Fruit fly (Drosophila melanogaster) whole organism, wandering third instar larva: Measurements from ENCODE around the gene Ppt1.

ENCODE experiments used
- Abd-B ChIP-seq: fragments of >200 bp; optimal IDR thresholded peaks from 2 replicates; lab custom pipeline; 2017; ENCODE audit warnings: missing biosample characterization, missing genetic modification characterization
- CG32264 ChIP-seq: fragments of 200-800 bp; sonication (Bioruptor generic); optimal IDR thresholded peaks from 2 replicates; lab custom pipeline; 2016; ENCODE audit warnings: missing biosample characterization, missing genetic modification characterization
- CG9705 ChIP-seq: fragments of 200-800 bp; sonication (Bioruptor generic); optimal IDR thresholded peaks from 2 replicates; lab custom pipeline; 2018; ENCODE audit warnings: missing biosample characterization, mild to moderate bottlenecking, missing genetic modification characterization
- CrebA ChIP-seq: fragments of 200-800 bp; sonication (Bioruptor generic); optimal IDR thresholded peaks from 2 replicates; lab custom pipeline; 2016; ENCODE audit warnings: missing biosample characterization, mild to moderate bottlenecking, missing genetic modification characterization, borderline replicate concordance
- Dfd ChIP-seq: fragments of >200 bp; optimal IDR thresholded peaks from 2 replicates; lab custom pipeline; 2017; ENCODE audit warnings: missing biosample characterization, missing genetic modification characterization
- Dif ChIP-seq: fragments of 200-275, 200-300 bp; sonication (Bioruptor generic); optimal IDR thresholded peaks from 2 replicates; lab custom pipeline; 2018; ENCODE audit warnings: missing biosample characterization, missing genetic modification characterization; ENCODE audit not compliant: partially characterized antibody
- GATAd ChIP-seq: sonication (Bioruptor generic); optimal IDR thresholded peaks from 2 replicates; lab custom pipeline; 2016; ENCODE audit warnings: missing biosample characterization, missing genetic modification characterization
- HLH106 ChIP-seq: fragments of 200-800 bp; optimal IDR thresholded peaks from 3 replicates; lab custom pipeline; 2019; ENCODE audit warnings: missing biosample characterization, mild to moderate bottlenecking, missing genetic modification characterization, moderate library complexity
- Hnf4 ChIP-seq: fragments of 200-800 bp; sonication (Bioruptor generic); optimal IDR thresholded peaks from 2 replicates; lab custom pipeline; 2016; ENCODE audit warnings: missing biosample characterization, mild to moderate bottlenecking, missing genetic modification characterization
- Hr78 ChIP-seq: fragments of >200 bp; optimal IDR thresholded peaks from 2 replicates; lab custom pipeline; 2017; ENCODE audit warnings: missing biosample characterization, missing genetic modification characterization
- Hr83 ChIP-seq: fragments of 200-300 bp; sonication (Bioruptor generic); optimal IDR thresholded peaks from 2 replicates; lab custom pipeline; 2016; ENCODE audit warnings: missing biosample characterization, mild to moderate bottlenecking, missing genetic modification characterization, moderate library complexity; ENCODE audit not compliant: poor library complexity, severe bottlenecking
- Jra ChIP-seq: sonication (Bioruptor generic); optimal IDR thresholded peaks from 2 replicates; lab custom pipeline; 2016; ENCODE audit warnings: missing biosample characterization, missing genetic modification characterization
- Mio ChIP-seq: sonication (Bioruptor generic); optimal IDR thresholded peaks from 2 replicates; lab custom pipeline; 2016; ENCODE audit warnings: missing biosample characterization, missing genetic modification characterization
- Myc ChIP-seq: fragments of >200 bp; optimal IDR thresholded peaks from 2 replicates; lab custom pipeline; 2017
- N ChIP-seq: fragments of >200 bp; optimal IDR thresholded peaks from 2 replicates; lab custom pipeline; 2018; ENCODE audit warnings: missing biosample characterization, missing external identifiers, missing genetic modification characterization
- OdsH ChIP-seq: fragments of 200-800 bp; sonication (Bioruptor generic); optimal IDR thresholded peaks from 2 replicates; lab custom pipeline; 2016; ENCODE audit warnings: missing biosample characterization, mild to moderate bottlenecking, missing genetic modification characterization
- Sp1 ChIP-seq: fragments of 200-800 bp; sonication (Bioruptor generic); optimal IDR thresholded peaks from 3 replicates; lab custom pipeline; 2019; ENCODE audit warnings: missing biosample characterization, mild to moderate bottlenecking, missing genetic modification characterization, moderate library complexity
- Vsx2 ChIP-seq: fragments of 200-300, 225-300 bp; sonication (Bioruptor generic); optimal IDR thresholded peaks from 2 replicates; lab custom pipeline; 2018; ENCODE audit warnings: missing biosample characterization, missing genetic modification characterization; ENCODE audit not compliant: partially characterized antibody
- br ChIP-seq: fragments of 200-800 bp; sonication (Bioruptor generic); optimal IDR thresholded peaks from 2 replicates; lab custom pipeline; 2016; ENCODE audit warnings: missing biosample characterization, missing genetic modification characterization
- brk ChIP-seq: fragments of 200-800 bp; sonication (Bioruptor generic); optimal IDR thresholded peaks from 2 replicates; lab custom pipeline; 2016; ENCODE audit warnings: missing biosample characterization, mild to moderate bottlenecking, missing genetic modification characterization
- dl ChIP-seq, 2 experiments: fragments of 175-275, 200-275 bp in 1 of 2; fragments of 200-275 bp in 1 of 2; sonication (Bioruptor generic); optimal IDR thresholded peaks; lab custom pipeline; 2018; ENCODE audit warnings: mild to moderate bottlenecking in 2 of 2, missing biosample characterization in 2 of 2, missing genetic modification characterization in 2 of 2, moderate library complexity in 2 of 2; ENCODE audit not compliant: partially characterized antibody in 2 of 2, insufficient read depth in 1 of 2
- dmrt93B ChIP-seq: fragments of 200-800 bp; sonication (Bioruptor generic); optimal IDR thresholded peaks from 2 replicates; lab custom pipeline; 2018; ENCODE audit warnings: missing biosample characterization, mild to moderate bottlenecking, missing genetic modification characterization
- dsf ChIP-seq: sonication (Bioruptor generic); optimal IDR thresholded peaks from 2 replicates; lab custom pipeline; 2016; ENCODE audit warnings: missing biosample characterization, missing genetic modification characterization, borderline replicate concordance
- ey ChIP-seq: fragments of 200-800 bp; sonication (Bioruptor generic); optimal IDR thresholded peaks from 2 replicates; lab custom pipeline; 2016; ENCODE audit warnings: missing biosample characterization, missing genetic modification characterization
- foxo ChIP-seq, 2 experiments: fragments of 200-800 bp; sonication (Bioruptor generic); optimal IDR thresholded peaks; 2 replicates in 1 of 2; 3 replicates in 1 of 2; lab custom pipeline; 2016 to 2017; ENCODE audit warnings: missing biosample characterization in 2 of 2, missing genetic modification characterization in 2 of 2
- fru ChIP-seq: fragments of 200-800 bp; sonication (Bioruptor generic); optimal IDR thresholded peaks from 3 replicates; lab custom pipeline; 2016; ENCODE audit warnings: missing biosample characterization, mild to moderate bottlenecking, missing genetic modification characterization
- h ChIP-seq: fragments of 200-800 bp; sonication (Bioruptor generic); optimal IDR thresholded peaks from 3 replicates; lab custom pipeline; 2016; ENCODE audit warnings: missing biosample characterization, mild to moderate bottlenecking, missing genetic modification characterization
- jim ChIP-seq: fragments of 175-275, 200-325 bp; sonication (Bioruptor generic); optimal IDR thresholded peaks from 2 replicates; lab custom pipeline; 2016; ENCODE audit warnings: missing biosample characterization, mild to moderate bottlenecking, missing genetic modification characterization
- lola ChIP-seq: fragments of >200 bp; optimal IDR thresholded peaks from 2 replicates; lab custom pipeline; 2017; ENCODE audit warnings: missing biosample characterization, missing genetic modification characterization
- pan ChIP-seq: fragments of >200 bp; optimal IDR thresholded peaks from 2 replicates; lab custom pipeline; 2017
- psq ChIP-seq: fragments of 200-800 bp; sonication (Bioruptor generic); optimal IDR thresholded peaks from 3 replicates; lab custom pipeline; 2017; ENCODE audit warnings: missing biosample characterization, mild to moderate bottlenecking, missing genetic modification characterization, moderate library complexity
- rgr ChIP-seq: fragments of 200-800 bp; sonication (Bioruptor generic); optimal IDR thresholded peaks from 3 replicates; lab custom pipeline; 2016; ENCODE audit warnings: missing biosample characterization, mild to moderate bottlenecking, missing genetic modification characterization
- sage ChIP-seq: fragments of 200-800 bp; sonication (Bioruptor generic); optimal IDR thresholded peaks from 2 replicates; lab custom pipeline; 2016; ENCODE audit warnings: missing biosample characterization, mild to moderate bottlenecking, missing genetic modification characterization
- sv ChIP-seq: fragments of 200-800 bp; sonication (Bioruptor generic); optimal IDR thresholded peaks from 3 replicates; lab custom pipeline; 2016; ENCODE audit warnings: missing biosample characterization, missing genetic modification characterization
- tai ChIP-seq: sonication (Bioruptor generic); optimal IDR thresholded peaks from 2 replicates; lab custom pipeline; 2016; ENCODE audit warnings: missing biosample characterization, missing genetic modification characterization
- usp ChIP-seq: fragments of >200 bp; optimal IDR thresholded peaks from 2 replicates; lab custom pipeline; 2017; ENCODE audit warnings: missing biosample characterization, missing genetic modification characterization
- woc ChIP-seq: sonication (Bioruptor generic); optimal IDR thresholded peaks from 2 replicates; lab custom pipeline; 2016; ENCODE audit warnings: missing biosample characterization, mild to moderate bottlenecking, missing genetic modification characterization

Gene Ppt1

DNA sequence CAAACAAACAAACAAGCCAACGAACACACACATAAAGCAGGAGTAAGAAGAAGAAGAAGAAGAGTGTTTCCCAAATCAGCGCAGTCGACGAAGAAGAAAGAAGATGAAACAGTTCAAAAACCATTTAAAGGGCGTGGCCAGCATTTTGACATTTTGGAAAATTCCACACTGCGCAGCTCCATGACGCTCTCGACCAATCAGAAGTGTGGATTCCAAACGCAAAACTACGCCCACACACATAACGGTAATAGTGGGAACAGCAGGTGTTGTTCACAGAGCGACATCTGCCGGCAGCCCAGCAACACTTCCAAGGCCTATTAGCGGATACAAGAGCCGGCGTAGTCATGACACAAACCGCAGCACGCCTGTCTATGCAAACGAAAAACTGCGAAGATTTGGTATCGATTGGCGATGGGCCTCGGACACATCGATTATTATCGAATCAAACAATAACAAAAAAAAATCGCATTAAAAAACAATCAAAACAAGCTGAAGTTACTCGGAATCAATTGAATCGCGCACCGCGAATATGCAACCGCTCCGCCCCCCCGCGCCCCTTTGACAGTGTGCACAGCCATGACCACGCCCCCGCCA lies 13.3 kb downstream of the Ppt1 start, which contains the start of gene Rubicon:
Rubicon (plus strand) TSS at position 433 of the 594 bp plus-strand sequence.
- TF ChIP-seq GATAd (GFP tag; lab: Kevin White, UChicago): no peak
- peak; percentile 0 for TF ChIP-seq h (GFP tag; lab: Kevin White, UChicago)
- TF ChIP-seq Vsx2 (GFP tag; lab: Kevin White, UChicago): no peak
- peak; percentile 3 for TF ChIP-seq CG9705
- no peak for TF ChIP-seq pan (lab: Kevin White, UChicago)
- TF ChIP-seq psq (GFP tag; lab: Kevin White, UChicago): no peak
- no peak for TF ChIP-seq N (GFP tag; lab: Kevin White, UChicago)
- TF ChIP-seq dsf: no peak
- TF ChIP-seq Hr83 (GFP tag; lab: Kevin White, UChicago): no peak
- peak; percentile 24 for TF ChIP-seq Sp1
- peak; percentile 95 for TF ChIP-seq Myc
- TF ChIP-seq dmrt93B (GFP tag; lab: Kevin White, UChicago): no peak
- peak; percentile 16 for TF ChIP-seq jim (GFP tag; lab: Kevin White, UChicago)
- no peak for TF ChIP-seq lola (GFP tag; lab: Kevin White, UChicago)
- TF ChIP-seq woc (GFP tag; lab: Kevin White, UChicago): no peak
- peak; percentile 32 for TF ChIP-seq HLH106 (tag; lab: Kevin White, UChicago)
- TF ChIP-seq Mio (GFP tag; lab: Kevin White, UChicago): no peak
- TF ChIP-seq dl (GFP tag; optimal IDR thresholded peaks at IDR 0.05; lab: Kevin White, UChicago; ENCODE audit: insufficient read depth in 1 of 2, partially characterized antibody in 2 of 2): no peak
- peak; percentile 19 for TF ChIP-seq rgr (GFP tag; lab: Kevin White, UChicago)

DNA sequence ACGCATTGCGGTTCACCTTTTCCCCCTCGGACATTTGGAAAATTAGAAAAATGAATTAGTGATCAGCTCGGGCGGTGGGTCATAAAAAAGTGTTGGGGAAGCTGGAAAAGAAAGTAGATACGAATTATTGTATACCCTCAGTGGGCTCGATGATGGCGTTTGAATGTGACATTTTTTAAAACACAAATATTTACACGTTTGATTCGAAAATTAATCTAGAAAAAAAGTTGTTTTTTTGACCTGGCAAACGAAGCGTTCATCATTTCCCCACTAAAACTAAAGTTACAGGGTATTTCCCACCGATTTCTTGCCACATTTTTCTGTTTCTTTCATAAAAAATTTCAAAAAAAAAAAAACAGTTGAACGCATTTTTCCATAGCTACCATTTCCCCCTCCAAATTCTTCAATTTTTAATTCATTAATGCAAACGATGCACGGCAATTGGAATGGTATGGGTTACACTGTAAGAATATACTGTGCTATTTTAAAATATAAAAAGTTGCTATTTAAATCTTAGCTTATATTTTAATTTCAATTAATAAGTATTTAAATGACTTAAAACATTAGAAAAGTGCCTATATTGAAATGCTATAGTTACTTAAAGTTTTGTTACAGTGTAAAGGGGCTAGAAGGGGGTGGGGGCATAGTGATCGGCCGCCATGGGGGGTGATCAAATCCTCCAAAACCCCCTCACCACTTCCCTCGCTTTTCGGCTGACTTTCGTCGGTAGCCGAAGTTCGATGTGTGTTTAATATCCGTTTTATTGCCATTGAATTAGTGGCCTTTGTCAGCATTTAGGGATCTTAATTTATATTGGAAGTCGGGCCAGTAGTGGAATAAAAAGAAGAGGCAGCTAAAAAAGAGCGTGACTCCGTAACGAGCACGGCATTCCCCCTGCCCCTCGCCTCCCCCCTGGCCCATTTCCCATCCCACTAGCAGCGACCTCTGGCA lies 18.4 kb downstream of the Ppt1 start:
- TF ChIP-seq woc (GFP tag; lab: Kevin White, UChicago) (no peak), sage (no peak), ey (GFP tag; lab: Kevin White, UChicago) (no peak)

DNA sequence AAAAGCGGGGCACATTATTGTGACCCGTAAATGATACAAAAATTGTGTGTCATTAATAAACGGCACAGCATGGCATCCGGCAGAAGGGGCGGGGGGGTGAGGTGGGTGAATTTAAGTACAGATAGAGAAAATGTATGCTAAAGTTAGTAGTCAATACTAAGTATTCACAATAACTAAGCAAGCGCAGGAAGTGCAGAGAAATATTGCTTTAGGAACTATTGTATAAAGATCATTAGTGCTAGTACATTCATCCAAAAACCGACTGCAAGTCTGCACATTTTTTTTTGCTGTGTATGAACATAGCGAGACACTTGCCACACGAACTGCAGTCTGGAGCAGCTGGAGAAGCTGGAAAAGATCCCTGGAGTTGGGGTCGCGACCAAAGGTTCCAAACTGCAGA lies 20.6 kb downstream of the Ppt1 start:
- TF ChIP-seq foxo (GFP tag; optimal IDR thresholded peaks at IDR 0.05; lab: Kevin White, UChicago) (peak in 1 of 2 experiments; percentile 26), tai (GFP tag; lab: Kevin White, UChicago) (no peak), h (GFP tag; lab: Kevin White, UChicago) (peak; percentile 35), Mio (GFP tag; lab: Kevin White, UChicago) (no peak), ey (GFP tag; lab: Kevin White, UChicago) (peak; percentile 2), HLH106 (tag; lab: Kevin White, UChicago) (peak; percentile 57), woc (GFP tag; lab: Kevin White, UChicago) (no peak), sage (no peak), Sp1 (peak; percentile 27), fru (peak; percentile 26)
- TF ChIP-seq, all 38 proteins: peak for 6

DNA sequence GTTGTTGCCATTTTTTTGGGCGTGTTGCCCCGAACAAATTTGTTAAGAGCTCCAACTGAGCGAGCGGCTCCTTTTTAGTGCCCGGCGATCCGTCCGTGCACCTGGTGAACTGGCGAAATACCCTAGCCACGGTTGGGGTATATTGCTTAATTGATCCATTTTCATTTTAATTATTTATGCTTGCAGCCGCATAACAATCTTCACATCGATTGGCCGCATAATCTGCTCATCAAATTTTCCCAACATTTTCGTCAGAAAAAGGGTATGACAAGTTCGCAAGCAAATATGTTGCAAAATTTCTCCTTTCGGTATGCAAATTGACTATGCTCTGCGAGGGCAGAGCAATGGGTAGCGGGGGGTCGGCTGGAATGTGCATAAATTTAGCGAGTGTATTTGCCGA lies 22.3 kb downstream of the Ppt1 start:
- no peak for TF ChIP-seq dl (GFP tag; optimal IDR thresholded peaks at IDR 0.05; lab: Kevin White, UChicago; ENCODE audit: insufficient read depth in 1 of 2, partially characterized antibody in 2 of 2)
- TF ChIP-seq pan (lab: Kevin White, UChicago): no peak
- no peak for TF ChIP-seq jim (GFP tag; lab: Kevin White, UChicago)
- no peak for TF ChIP-seq usp (GFP tag; lab: Kevin White, UChicago)
- peak; percentile 67 for TF ChIP-seq woc (GFP tag; lab: Kevin White, UChicago)
- TF ChIP-seq GATAd (GFP tag; lab: Kevin White, UChicago): no peak
- peak; percentile 67 for TF ChIP-seq HLH106 (tag; lab: Kevin White, UChicago)
- no peak for TF ChIP-seq Dif
- TF ChIP-seq brk (GFP tag; lab: Kevin White, UChicago): no peak
- no peak for TF ChIP-seq Hr83 (GFP tag; lab: Kevin White, UChicago)
- TF ChIP-seq rgr (GFP tag; lab: Kevin White, UChicago): peak; percentile 57
- TF ChIP-seq Vsx2 (GFP tag; lab: Kevin White, UChicago): no peak
- TF ChIP-seq br (GFP tag; lab: Kevin White, UChicago): peak; percentile 70
- no peak for TF ChIP-seq CG9705
- no peak for TF ChIP-seq Jra (GFP tag; lab: Kevin White, UChicago)
- no peak for TF ChIP-seq N (GFP tag; lab: Kevin White, UChicago)
- peak; percentile 23 for TF ChIP-seq Dfd (GFP tag; lab: Kevin White, UChicago)
- peak; percentile 57 for TF ChIP-seq Hnf4 (GFP tag; lab: Kevin White, UChicago)
- no peak for TF ChIP-seq Mio (GFP tag; lab: Kevin White, UChicago)
- TF ChIP-seq OdsH (GFP tag; lab: Kevin White, UChicago): peak; percentile 53
- TF ChIP-seq ey (GFP tag; lab: Kevin White, UChicago): peak; percentile 80
- TF ChIP-seq lola (GFP tag; lab: Kevin White, UChicago): no peak
- TF ChIP-seq foxo (GFP tag; optimal IDR thresholded peaks at IDR 0.05; lab: Kevin White, UChicago): peak in 1 of 2 experiments; percentile 74
- peak; percentile 64 for TF ChIP-seq h (GFP tag; lab: Kevin White, UChicago)
- no peak for TF ChIP-seq Hr78 (GFP tag; lab: Kevin White, UChicago)
- TF ChIP-seq dsf: no peak
- no peak for TF ChIP-seq CG32264
- no peak for TF ChIP-seq Myc
- TF ChIP-seq Abd-B (GFP tag; lab: Kevin White, UChicago): no peak
- TF ChIP-seq sv: no peak
- peak; percentile 30 for TF ChIP-seq dmrt93B (GFP tag; lab: Kevin White, UChicago)
- peak; percentile 64 for TF ChIP-seq Sp1
- no peak for TF ChIP-seq CrebA (GFP tag; lab: Kevin White, UChicago)
